Worm (Caenorhabditis elegans): ENCODE results near the gene F15H10.8.

Gene F15H10.8

ce11 chrV:10441135-10442024 is 38.7 kb upstream of the F15H10.8 start, which contains the start of gene pap-1 (continued):
- TF ChIP-seq akir-1 (GFP tag; optimal IDR thresholded peaks at IDR 0.05) (no peak), ceh-40 (GFP tag; IDR thresholded peaks at IDR 0.05) (no peak), rec-8 (tag; optimal IDR thresholded peaks at IDR 0.05) (no peak), bed-2 (GFP tag; IDR thresholded peaks at IDR 0.05) (no peak), lin-40 (tag; optimal IDR thresholded peaks at IDR 0.05) (no peak), egrh-3 (GFP tag; IDR thresholded peaks at IDR 0.05) (no peak), xnd-1 (tag; optimal IDR thresholded peaks at IDR 0.05) (no peak), mes-4 (tag; optimal IDR thresholded peaks at IDR 0.05) (no peak)

- no peak for TF ChIP-seq T07F8.4 (tag; optimal IDR thresholded peaks at IDR 0.05)
- no peak for TF ChIP-seq unc-62 (GFP tag; optimal IDR thresholded peaks at IDR 0.05)
- no peak for TF ChIP-seq Y53G8AR.9 (GFP tag; conservative IDR thresholded peaks at IDR 0.05)
- no peak for TF ChIP-seq let-526 (GFP tag; IDR thresholded peaks at IDR 0.05)
These were observed 38.0 kb upstream of the F15H10.8 start, which contains the start of gene snf-10 for ce11 chrV:10440723-10441122. snf-10 (minus strand) TSS chrV:10440823.

- TF ChIP-seq Y79H2A.3 (GFP tag; conservative IDR thresholded peaks at IDR 0.05) = no peak
- no peak for TF ChIP-seq tbp1 (GFP tag; optimal IDR thresholded peaks at IDR 0.05)
- TF ChIP-seq F33H1.4 (GFP tag; IDR thresholded peaks at IDR 0.05) = peak; percentile 18; the same call in 1 of the 2 replicates
- TF ChIP-seq lsl-1 (GFP tag; optimal IDR thresholded peaks at IDR 0.05) = peak; percentile 81
These were observed 33.9 kb upstream of the F15H10.8 start, which contains the start of gene set-22 for ce11 chrV:10436612-10437011. set-22 (plus strand) TSS chrV:10436912.

- TF ChIP-seq nhr-80 (tag; optimal IDR thresholded peaks at IDR 0.05) (peak; percentile 44), ztf-25 (GFP tag; IDR thresholded peaks at IDR 0.05) (no peak), let-607 (tag; optimal IDR thresholded peaks at IDR 0.05) (peak in 1 of 2 experiments; percentile 35)
These were observed 32.5 kb upstream of the F15H10.8 start for ce11 chrV:10435198-10435597.

- TF ChIP-seq nhr-80 (tag; optimal IDR thresholded peaks at IDR 0.05) (peak; percentile 47), lin-40 (tag; optimal IDR thresholded peaks at IDR 0.05) (no peak)
These were observed 31.0 kb upstream of the F15H10.8 start, which contains the start of gene Y32F6A.4 for ce11 chrV:10433721-10434120. Y32F6A.4 (minus strand) TSS chrV:10434067.

ce11 chrV:10432607-10433006 is 29.9 kb upstream of the F15H10.8 start:
- TF ChIP-seq lin-26 (GFP tag; IDR thresholded peaks at IDR 0.05) (no peak), ets-4 (GFP tag; optimal IDR thresholded peaks at IDR 0.05) (peak; percentile 82), lir-1 (GFP tag; conservative IDR thresholded peaks at IDR 0.05) (no peak), cebp-2 (GFP tag; IDR thresholded peaks at IDR 0.05) (no peak), dox-1 (GFP tag; IDR thresholded peaks at IDR 0.05) (peak; percentile 32; the same call in 1 of the 2 replicates), xnd-1 (tag; optimal IDR thresholded peaks at IDR 0.05) (no peak), nhr-80 (tag; optimal IDR thresholded peaks at IDR 0.05) (peak; percentile 87), B0261.1 (tag; optimal IDR thresholded peaks at IDR 0.05) (no peak), ztf-26 (tag; optimal IDR thresholded peaks at IDR 0.05) (no peak), aptf-2 (GFP tag; conservative IDR thresholded peaks at IDR 0.05) (no peak), ztf-28 (GFP tag; IDR thresholded peaks at IDR 0.05) (no peak)

All from whole organism, young adult.